Worm (Caenorhabditis elegans): ENCODE measurements around the gene Y71H2AM.29.

Y71H2AM.29 gene

ce11 chrIII:2786740-2787139 lies 45.8 kb upstream of the Y71H2AM.29 start, which contains the start of gene nduc-2:
TSS of gene nduc-2 (plus strand) at chrIII:2786852.
- peak; percentile 26 for TF ChIP-seq ama-1 (optimal IDR thresholded peaks at IDR 0.05)
- no peak for TF ChIP-seq ama-1 (GFP tag; optimal IDR thresholded peaks at IDR 0.05)
- TF ChIP-seq C17E4.6 (GFP tag; IDR thresholded peaks at IDR 0.05) = 0 out of 2 replicates have a peak, but pooled peaks have one; percentile 15
- TF ChIP-seq zfh-2 (GFP tag; conservative IDR thresholded peaks at IDR 0.05) = peak; percentile 64
- TF ChIP-seq F52B5.7 (tag; optimal IDR thresholded peaks at IDR 0.05) = peak; percentile 13
- TF ChIP-seq ztf-22 (GFP tag; optimal IDR thresholded peaks at IDR 0.05) = no peak
- TF ChIP-seq snpc-4 (GFP tag; optimal IDR thresholded peaks at IDR 0.05) = no peak
- peak in 1 of 4 experiments; percentile 3 for TF ChIP-seq snpc-4 (tag; optimal IDR thresholded peaks at IDR 0.05)
- peak; percentile 9; the same call in 1 of the 2 replicates for TF ChIP-seq egl-44 (GFP tag; IDR thresholded peaks at IDR 0.05)
- TF ChIP-seq Y95B8A.8 (GFP tag; IDR thresholded peaks at IDR 0.05) = no peak
- peak; percentile 69 for TF ChIP-seq mcd-1 (GFP tag; IDR thresholded peaks at IDR 0.05)
- TF ChIP-seq tlf-1 (GFP tag; optimal IDR thresholded peaks at IDR 0.05) = no peak
- no peak for TF ChIP-seq F10E7.11 (tag; optimal IDR thresholded peaks at IDR 0.05)
- 0 out of 2 replicates have a peak, but pooled peaks have one; percentile 37 for TF ChIP-seq Y53G8AR.9 (GFP tag; conservative IDR thresholded peaks at IDR 0.05)
- TF ChIP-seq madf-6 (GFP tag; IDR thresholded peaks at IDR 0.05) = peak; percentile 62
- TF ChIP-seq ztf-25 (GFP tag; IDR thresholded peaks at IDR 0.05) = no peak
- TF ChIP-seq B0336.3 (GFP tag; IDR thresholded peaks at IDR 0.05) = peak; percentile 70; the same call in 1 of the 2 replicates
- TF ChIP-seq D2030.7 (GFP tag; IDR thresholded peaks at IDR 0.05) = 0 out of 2 replicates have a peak, but pooled peaks have one; percentile 10
- TF ChIP-seq ztf-3 (GFP tag; optimal IDR thresholded peaks at IDR 0.05) = no peak
- TF ChIP-seq zim-3 (tag; optimal IDR thresholded peaks at IDR 0.05) = peak; percentile 13
- TF ChIP-seq Y56A3A.18 (GFP tag; IDR thresholded peaks at IDR 0.05) = 0 out of 2 replicates have a peak, but pooled peaks have one; percentile 31
- TF ChIP-seq ceh-58 (GFP tag; IDR thresholded peaks at IDR 0.05) = 0 out of 2 replicates have a peak, but pooled peaks have one; percentile 9
- TF ChIP-seq nfyb-1 (GFP tag; IDR thresholded peaks at IDR 0.05) = peak; percentile 35; the same call in 1 of the 2 replicates
- TF ChIP-seq pha-4 (tag; optimal IDR thresholded peaks at IDR 0.05) = no peak
- TF ChIP-seq let-607 (tag; optimal IDR thresholded peaks at IDR 0.05) = no peak
- TF ChIP-seq ekl-4 (GFP tag; IDR thresholded peaks at IDR 0.05) = peak; percentile 43; the same call in 1 of the 2 replicates
- TF ChIP-seq hsf-1 (GFP tag; IDR thresholded peaks at IDR 0.05) = peak; percentile 60; the same call in 1 of the 2 replicates
- TF ChIP-seq bed-2 (GFP tag; IDR thresholded peaks at IDR 0.05) = no peak
- 0 out of 2 replicates have a peak, but pooled peaks have one; percentile 51 for TF ChIP-seq lag-1 (GFP tag; IDR thresholded peaks at IDR 0.05)
- TF ChIP-seq cebp-2 (GFP tag; IDR thresholded peaks at IDR 0.05) = no peak
- TF ChIP-seq F39B2.1 (GFP tag; IDR thresholded peaks at IDR 0.05) = no peak
- TF ChIP-seq ceh-40 (GFP tag; IDR thresholded peaks at IDR 0.05) = no peak
- no peak for TF ChIP-seq K11D2.4 (GFP tag; IDR thresholded peaks at IDR 0.05)
- TF ChIP-seq nhr-27 (tag; optimal IDR thresholded peaks at IDR 0.05) = no peak
- peak; percentile 3 for TF ChIP-seq tbp1 (GFP tag; optimal IDR thresholded peaks at IDR 0.05)
- TF ChIP-seq efl-1 (GFP tag; optimal IDR thresholded peaks at IDR 0.05) = no peak
- TF ChIP-seq dox-1 (GFP tag; IDR thresholded peaks at IDR 0.05) = peak; percentile 22; the same call in 1 of the 2 replicates
- 0 out of 2 replicates have a peak, but pooled peaks have one; percentile 54 for TF ChIP-seq attf-6 (GFP tag; IDR thresholded peaks at IDR 0.05)
- TF ChIP-seq hmg-1.2 (GFP tag; IDR thresholded peaks at IDR 0.05) = peak; percentile 13; the same call in 1 of the 2 replicates
- TF ChIP-seq lin-35 (GFP tag; optimal IDR thresholded peaks at IDR 0.05) = no peak
- TF ChIP-seq repo-1 (tag; optimal IDR thresholded peaks at IDR 0.05) = peak; percentile 5
- TF ChIP-seq ceh-100 (GFP tag; IDR thresholded peaks at IDR 0.05) = 0 out of 2 replicates have a peak, but pooled peaks have one; percentile 24
- TF ChIP-seq pbrm-1 (GFP tag; IDR thresholded peaks at IDR 0.05) = peak; percentile 56; the same call in 1 of the 2 replicates
- peak; percentile 75 for TF ChIP-seq madf-3 (GFP tag; IDR thresholded peaks at IDR 0.05)
